Fruit fly (Drosophila melanogaster) whole organism, embryonic: Measurements from ENCODE around the gene CG14212.

Experiments used
- Awh ChIP-seq: fragments of 200-800 bp; sonication (Bioruptor generic); IDR thresholded peaks from 2 replicates; pipeline ENCODE4, ENCODE4 v1.3.6; 2022; ENCODE audit warnings: missing biosample characterization, missing genetic modification characterization
- BEAF-32 ChIP-seq: fragments of 200-800 bp; sonication (Bioruptor generic); optimal IDR thresholded peaks from 3 replicates; lab custom pipeline; 2017; ENCODE audit warnings: missing biosample characterization, missing genetic modification characterization, mild to moderate bottlenecking, moderate library complexity, missing genetic modification reagents
- CG10147 ChIP-seq: fragments of 200-800 bp; sonication (Bioruptor generic); optimal IDR thresholded peaks from 2 replicates; lab custom pipeline; 2019; ENCODE audit warnings: missing biosample characterization, mild to moderate bottlenecking, missing genetic modification characterization, moderate library complexity
- CG10654 ChIP-seq: fragments of 200-800 bp; sonication (Bioruptor generic); optimal IDR thresholded peaks from 2 replicates; lab custom pipeline; 2016; ENCODE audit warnings: missing biosample characterization, missing genetic modification characterization
- CG11504 ChIP-seq: fragments of 200-800 bp; sonication (Bioruptor generic); optimal IDR thresholded peaks from 3 replicates; lab custom pipeline; 2019; ENCODE audit warnings: missing biosample characterization, mild to moderate bottlenecking, missing genetic modification characterization, moderate library complexity
- CG12071 ChIP-seq: fragments of 200-800 bp; sonication (Bioruptor generic); optimal IDR thresholded peaks from 3 replicates; lab custom pipeline; 2018; ENCODE audit warnings: missing biosample characterization, mild to moderate bottlenecking, missing genetic modification characterization
- CG1233 ChIP-seq: fragments of 200-800 bp; sonication (Bioruptor generic); optimal IDR thresholded peaks from 4 replicates; lab custom pipeline; 2018; ENCODE audit warnings: missing biosample characterization, mild to moderate bottlenecking, missing genetic modification characterization
- CG13287 ChIP-seq: fragments of 200-800 bp; sonication (Bioruptor generic); IDR thresholded peaks from 2 replicates; pipeline ENCODE4 v1.3.6; 2022; ENCODE audit warnings: missing biosample characterization, missing genetic modification characterization; ENCODE audit not compliant: partially characterized antibody
- CG14014 ChIP-seq: fragments of 200-800 bp; sonication (Bioruptor generic); IDR thresholded peaks from 2 replicates; pipeline ENCODE4 v1.3.6; 2022; ENCODE audit warnings: missing biosample characterization, missing genetic modification characterization
- CG1529 ChIP-seq: fragments of 200-800 bp; sonication (Bioruptor generic); optimal IDR thresholded peaks from 3 replicates; lab custom pipeline; 2018; ENCODE audit warnings: missing biosample characterization, missing genetic modification characterization
- CG18764 ChIP-seq: fragments of 200-800 bp; sonication (Bioruptor generic); optimal IDR thresholded peaks from 3 replicates; lab custom pipeline; 2016; ENCODE audit warnings: missing biosample characterization, missing genetic modification characterization
- CG30020 ChIP-seq: fragments of 200-800 bp; optimal IDR thresholded peaks from 2 replicates; lab custom pipeline; 2019; ENCODE audit warnings: missing biosample characterization, mild to moderate bottlenecking, missing genetic modification characterization, moderate library complexity
- CG3847 ChIP-seq: fragments of 200-800 bp; sonication (Bioruptor generic); IDR thresholded peaks from 2 replicates; pipeline ENCODE4 v1.3.6; 2022; ENCODE audit warnings: missing biosample characterization, missing genetic modification characterization
- CG6654 ChIP-seq: fragments of 200-800 bp; sonication (Bioruptor generic); optimal IDR thresholded peaks from 2 replicates; lab custom pipeline; 2017; ENCODE audit warnings: missing biosample characterization, mild to moderate bottlenecking, missing genetic modification characterization
- CG6683 ChIP-seq: fragments of 200-800 bp; sonication (Bioruptor generic); optimal IDR thresholded peaks from 2 replicates; lab custom pipeline; 2017; ENCODE audit warnings: missing biosample characterization, mild to moderate bottlenecking, missing genetic modification characterization, missing genetic modification reagents
- CG7357 ChIP-seq: fragments of 200-800 bp; sonication (Bioruptor generic); IDR thresholded peaks from 3 replicates; pipeline ENCODE4 v1.3.6; 2022; ENCODE audit warnings: missing biosample characterization, missing genetic modification characterization
- CG7928 ChIP-seq: fragments of 200-800 bp; sonication (Bioruptor generic); optimal IDR thresholded peaks from 2 replicates; lab custom pipeline; 2017; ENCODE audit warnings: missing biosample characterization, mild to moderate bottlenecking, missing genetic modification characterization
- CG7987 ChIP-seq: fragments of 200-800 bp; sonication (Bioruptor generic); optimal IDR thresholded peaks from 2 replicates; lab custom pipeline; 2018; ENCODE audit warnings: missing biosample characterization, mild to moderate bottlenecking, missing genetic modification characterization, moderate library complexity
- CG8924 ChIP-seq: fragments of 200-800 bp; optimal IDR thresholded peaks from 3 replicates; lab custom pipeline; 2019; ENCODE audit warnings: missing biosample characterization, mild to moderate bottlenecking, missing genetic modification characterization, moderate library complexity
- CG8944 ChIP-seq: fragments of 200-800 bp; sonication (Bioruptor generic); optimal IDR thresholded peaks from 3 replicates; lab custom pipeline; 2016; ENCODE audit warnings: missing biosample characterization, missing genetic modification characterization
- CG9215 ChIP-seq: fragments of 200-800 bp; sonication (Bioruptor generic); IDR thresholded peaks from 2 replicates; pipeline ENCODE4 v1.3.6; 2022; ENCODE audit warnings: missing biosample characterization, missing genetic modification characterization
- Deaf1 ChIP-seq: fragments of 200-800 bp; optimal IDR thresholded peaks from 3 replicates; lab custom pipeline; 2019; ENCODE audit warnings: missing biosample characterization, mild to moderate bottlenecking, missing genetic modification characterization, moderate library complexity
- Dip2 ChIP-seq: fragments of 200-800 bp; sonication (Bioruptor generic); IDR thresholded peaks from 2 replicates; pipeline ENCODE4 v1.3.6; 2022; ENCODE audit warnings: missing biosample characterization, missing genetic modification characterization
- Eip74EF ChIP-seq, 2 experiments: fragments of 200-800 bp in 1 of 2; fragments of >200 bp in 1 of 2; sonication (Bioruptor generic) in 1 of 2; optimal IDR thresholded peaks; 2 replicates each; lab custom pipeline; 2017 to 2019; ENCODE audit warnings: missing biosample characterization in 2 of 2, missing genetic modification characterization in 2 of 2, mild to moderate bottlenecking in 1 of 2, moderate library complexity in 1 of 2
- Elba2 ChIP-seq: fragments of 200-800 bp; sonication (Bioruptor generic); optimal IDR thresholded peaks from 3 replicates; lab custom pipeline; 2016; ENCODE audit warnings: missing biosample characterization, missing genetic modification characterization
- Gsc ChIP-seq: fragments of 200-800 bp; sonication (Bioruptor generic); IDR thresholded peaks from 2 replicates; pipeline ENCODE4 v1.3.6; 2022; ENCODE audit warnings: missing biosample characterization, missing genetic modification characterization
- Gug ChIP-seq: fragments of 200-800 bp; sonication (Bioruptor generic); IDR thresholded peaks from 4 replicates; pipeline ENCODE4 v1.3.6; 2022; ENCODE audit warnings: missing biosample characterization, missing genetic modification characterization
- Pdp1 ChIP-seq, 2 experiments: fragments of 200-800 bp; sonication (Bioruptor generic); optimal IDR thresholded peaks; 3 replicates each; lab custom pipeline; 2016; ENCODE audit warnings: missing biosample characterization in 2 of 2, missing genetic modification characterization in 2 of 2, mild to moderate bottlenecking in 1 of 2, moderate library complexity in 1 of 2
- Sox100B ChIP-seq: fragments of 200-800 bp; sonication (Bioruptor generic); optimal IDR thresholded peaks from 3 replicates; lab custom pipeline; 2018; ENCODE audit warnings: missing biosample characterization, mild to moderate bottlenecking, missing genetic modification characterization
- Spps ChIP-seq: fragments of 200-800 bp; sonication (Bioruptor generic); optimal IDR thresholded peaks from 2 replicates; lab custom pipeline; 2018; ENCODE audit warnings: missing biosample characterization, mild to moderate bottlenecking, missing genetic modification characterization
- ap ChIP-seq: fragments of 200-800 bp; sonication (Bioruptor generic); IDR thresholded peaks from 2 replicates; pipeline ENCODE4 v1.3.6; 2022; ENCODE audit warnings: missing biosample characterization, missing genetic modification characterization
- dati ChIP-seq: fragments of 200-800 bp; sonication (Bioruptor generic); IDR thresholded peaks from 2 replicates; pipeline ENCODE4 v1.3.6; 2022; ENCODE audit warnings: missing biosample characterization, missing genetic modification characterization
- ems ChIP-seq: fragments of 200-800 bp; sonication (Bioruptor generic); optimal IDR thresholded peaks from 3 replicates; lab custom pipeline; 2016; ENCODE audit warnings: missing biosample characterization, missing genetic modification characterization
- fd64A ChIP-seq: fragments of 200-800 bp; sonication (Bioruptor generic); optimal IDR thresholded peaks from 3 replicates; lab custom pipeline; 2018; ENCODE audit warnings: missing biosample characterization, mild to moderate bottlenecking, missing genetic modification characterization
- grau ChIP-seq: fragments of 200-800 bp; optimal IDR thresholded peaks from 3 replicates; lab custom pipeline; 2019; ENCODE audit warnings: missing biosample characterization, mild to moderate bottlenecking, missing genetic modification characterization, moderate library complexity
- grn ChIP-seq: fragments of 200-800 bp; sonication (Bioruptor generic); optimal IDR thresholded peaks from 3 replicates; lab custom pipeline; 2017; ENCODE audit warnings: missing biosample characterization, missing genetic modification characterization
- gro ChIP-seq: fragments of 200-800 bp; sonication (Bioruptor generic); optimal IDR thresholded peaks from 2 replicates; lab custom pipeline; 2016; ENCODE audit warnings: missing biosample characterization, missing genetic modification characterization
- hbn ChIP-seq: fragments of 200-800 bp; sonication (Bioruptor generic); IDR thresholded peaks from 2 replicates; pipeline ENCODE4 v1.3.6; 2022; ENCODE audit warnings: missing biosample characterization, missing genetic modification characterization; ENCODE audit not compliant: partially characterized antibody
- lbe ChIP-seq: fragments of 200-800 bp; sonication (Bioruptor generic); optimal IDR thresholded peaks from 2 replicates; lab custom pipeline; 2016; ENCODE audit warnings: missing biosample characterization, mild to moderate bottlenecking, missing genetic modification characterization
- lilli ChIP-seq: fragments of 200-800 bp; sonication (Bioruptor generic); optimal IDR thresholded peaks from 3 replicates; lab custom pipeline; 2016; ENCODE audit warnings: missing biosample characterization, missing genetic modification characterization
- lola ChIP-seq, 3 experiments: fragments of >200 bp in 2 of 3; fragments of 200-800 bp in 1 of 3; sonication (Bioruptor generic) in 1 of 3; optimal IDR thresholded peaks; 2 replicates each; lab custom pipeline; 2017 to 2019; ENCODE audit warnings: missing biosample characterization in 3 of 3, missing genetic modification characterization in 3 of 3, mild to moderate bottlenecking in 1 of 3, moderate library complexity in 1 of 3
- pb ChIP-seq: fragments of 200-800 bp; sonication (Bioruptor generic); optimal IDR thresholded peaks from 3 replicates; lab custom pipeline; 2016; ENCODE audit warnings: missing biosample characterization, missing genetic modification characterization
- pzg ChIP-seq: fragments of 200-800 bp; sonication (Bioruptor generic); optimal IDR thresholded peaks from 3 replicates; lab custom pipeline; 2018; ENCODE audit warnings: missing biosample characterization, mild to moderate bottlenecking, missing genetic modification characterization, moderate library complexity
- row ChIP-seq: fragments of 200-800 bp; sonication (Bioruptor generic); IDR thresholded peaks from 3 replicates; pipeline ENCODE4 v1.3.6; 2022; ENCODE audit warnings: missing biosample characterization, missing genetic modification characterization
- schlank ChIP-seq: fragments of 200-800 bp; sonication (Bioruptor generic); optimal IDR thresholded peaks from 2 replicates; lab custom pipeline; 2018; ENCODE audit warnings: missing biosample characterization, mild to moderate bottlenecking, missing genetic modification characterization
- sim ChIP-seq: fragments of 200-800 bp; sonication (Bioruptor generic); IDR thresholded peaks from 2 replicates; pipeline ENCODE4 v1.3.6; 2022; ENCODE audit warnings: missing biosample characterization, missing genetic modification characterization
- tgo ChIP-seq: fragments of 200-800 bp; sonication (Bioruptor generic); IDR thresholded peaks from 3 replicates; pipeline ENCODE4 v1.3.6; 2022; ENCODE audit warnings: missing biosample characterization, missing genetic modification characterization
- tio ChIP-seq: fragments of 200-800 bp; sonication (Bioruptor generic); optimal IDR thresholded peaks from 2 replicates; lab custom pipeline; 2017; ENCODE audit warnings: missing biosample characterization, missing genetic modification characterization, inconsistent platforms
- tx ChIP-seq: fragments of 200-800 bp; sonication (Bioruptor generic); optimal IDR thresholded peaks from 2 replicates; lab custom pipeline; 2016; ENCODE audit warnings: missing biosample characterization, missing genetic modification characterization
- unc-4 ChIP-seq: fragments of 200-800 bp; sonication (Bioruptor generic); IDR thresholded peaks from 2 replicates; pipeline ENCODE4 v1.3.6; 2022; ENCODE audit warnings: missing biosample characterization, missing genetic modification characterization; ENCODE audit not compliant: partially characterized antibody

Gene CG14212

DNA sequence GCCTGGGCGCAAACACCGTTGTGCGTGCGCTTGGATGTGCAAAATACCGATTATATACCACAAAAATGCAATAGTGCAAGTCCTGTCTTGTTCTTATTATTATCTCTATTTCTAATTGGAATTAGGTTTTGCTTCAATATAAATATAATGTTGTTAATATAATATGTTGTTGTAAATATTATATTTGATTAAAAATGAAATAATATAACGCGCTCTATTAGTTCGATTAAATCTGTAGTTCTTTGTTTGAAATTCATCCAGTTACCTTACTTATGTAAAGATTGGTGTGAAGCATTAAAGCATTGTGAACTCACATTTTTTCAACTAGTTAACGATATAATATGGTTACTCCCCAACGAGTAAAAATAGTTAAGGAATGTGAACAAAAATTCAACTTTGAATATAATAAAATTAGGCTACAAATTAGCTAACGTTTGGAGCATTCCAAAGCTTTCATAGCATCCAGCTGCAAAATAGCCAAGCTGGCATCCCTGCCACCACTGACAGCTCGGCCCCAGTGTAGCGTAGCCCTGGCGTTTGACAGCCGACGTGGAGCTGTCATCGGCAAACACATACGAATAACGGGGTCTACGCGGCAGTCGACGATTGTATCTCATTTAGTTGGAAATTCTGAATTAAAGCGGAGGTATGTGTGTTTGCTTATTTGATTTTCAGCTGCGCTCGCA lies 17.5 kb downstream of the CG14212 start, which contains the start of the genes CG12237 and Sec61gamma (continued):
- TF ChIP-seq pzg (GFP tag; lab: Kevin White, UChicago) (peak; percentile 84), Sox100B (no peak), Pdp1 (GFP tag; optimal IDR thresholded peaks at IDR 0.05; lab: Kevin White, UChicago) (peak in 1 of 2 experiments; percentile 38), sim (GFP tag; lab: Robert Waterston, UW) (no peak), CG7987 (peak; percentile 64), CG7357 (GFP tag; lab: Robert Waterston, UW) (no peak), ems (GFP tag; lab: Kevin White, UChicago) (peak; percentile 1), fd64A (GFP tag; lab: Kevin White, UChicago) (no peak), lola (GFP tag; optimal IDR thresholded peaks at IDR 0.05; lab: Kevin White, UChicago) (no peak), CG1233 (GFP tag; lab: Kevin White, UChicago) (no peak), lbe (no peak), CG8944 (GFP tag; lab: Kevin White, UChicago) (no peak), grau (tag; lab: Kevin White, UChicago) (peak; percentile 28), tx (GFP tag; lab: Kevin White, UChicago) (no peak), grn (no peak), CG12071 (GFP tag; lab: Kevin White, UChicago) (no peak), CG18764 (GFP tag; lab: Kevin White, UChicago) (no peak), CG10147 (GFP tag; lab: Kevin White, UChicago) (no peak), lilli (GFP tag; lab: Kevin White, UChicago) (peak; percentile 25), Gug (no peak), CG30020 (peak; percentile 28), row (GFP tag; lab: Robert Waterston, UW) (peak; percentile 89), Deaf1 (tag; lab: Kevin White, UChicago) (peak; percentile 91), unc-4 (no peak), pb (no peak), Dip2 (no peak), CG14014 (peak; percentile 9; the same call in 1 of the 2 replicates), BEAF-32 (peak; percentile 44), Eip74EF (GFP tag; optimal IDR thresholded peaks at IDR 0.05; lab: Kevin White, UChicago) (no peak), CG6683 (GFP tag; lab: Kevin White, UChicago) (no peak), CG10654 (GFP tag; lab: Kevin White, UChicago) (peak; percentile 3), CG3847 (GFP tag; lab: Robert Waterston, UW) (peak; percentile 22; the same call in 1 of the 2 replicates), CG13287 (GFP tag; lab: Robert Waterston, UW) (no peak; the same call in 1 of the 2 replicates), tio (GFP tag; lab: Kevin White, UChicago) (no peak), gro (GFP tag; lab: Kevin White, UChicago) (peak; percentile 26), schlank (tag; lab: Kevin White, UChicago) (no peak), ap (GFP tag; lab: Robert Waterston, UW) (no peak), Elba2 (no peak), Awh (GFP tag; lab: Robert Waterston, UW) (no peak), tgo (GFP tag; lab: Robert Waterston, UW) (no peak), CG9215 (peak; percentile 29), CG7928 (GFP tag; lab: Kevin White, UChicago) (peak; percentile 93), Spps (tag; lab: Kevin White, UChicago) (no peak), hbn (GFP tag; lab: Robert Waterston, UW) (no peak), CG1529 (GFP tag; lab: Kevin White, UChicago) (no peak), CG11504 (no peak), Gsc (no peak), CG6654 (GFP tag; lab: Kevin White, UChicago) (no peak), CG8924 (no peak), dati (GFP tag; lab: Robert Waterston, UW) (no peak)
